In genomic region chrV:13085917-13086552, ce11 we compare ENCODE assay signal across 5 worm cellular contexts.
TF ChIP-seq lines count a peak whose summit lies in the region.

No protein-coding gene starts in this region.

TF ChIP-seq in whole organism, L1 larva, 84 proteins besides CTCF, POLR2A, EP300 and RAD21 (continues in another document):
- peak; percentile 61 for TF ChIP-seq nhr-90 (tag; optimal IDR thresholded peaks at IDR 0.05; lab: Kevin White, UChicago; ENCODE audit: poor library complexity)
- peak; percentile 43 to 48 for TF ChIP-seq egl-27 (tag; optimal IDR thresholded peaks at IDR 0.05; lab: Kevin White, UChicago)
- TF ChIP-seq lir-3 (tag; optimal IDR thresholded peaks at IDR 0.05; lab: Kevin White, UChicago; ENCODE audit: poor library complexity) = no peak
- TF ChIP-seq snpc-4 (tag; optimal IDR thresholded peaks at IDR 0.05; lab: Kevin White, UChicago) = no peak
- TF ChIP-seq hlh-4 (tag; optimal IDR thresholded peaks at IDR 0.05; lab: Kevin White, UChicago) = no peak
- peak; percentile 61 for TF ChIP-seq sup-37 (GFP tag; optimal IDR thresholded peaks at IDR 0.05; lab: Kevin White, UChicago)
- peak; percentile 75 for TF ChIP-seq pax-3 (tag; optimal IDR thresholded peaks at IDR 0.05; lab: Kevin White, UChicago)
- TF ChIP-seq grh-1 (GFP tag; IDR thresholded peaks at IDR 0.05; lab: Robert Waterston, UW) = peak; percentile 65
- TF ChIP-seq lin-35 (GFP tag; optimal IDR thresholded peaks at IDR 0.05; lab: Kevin White, UChicago) = peak; percentile 61 to 72
- TF ChIP-seq dsc-1 (tag; optimal IDR thresholded peaks at IDR 0.05; lab: Kevin White, UChicago) = peak; percentile 25
- peak; percentile 61 for TF ChIP-seq xbp-1 (tag; optimal IDR thresholded peaks at IDR 0.05; lab: Kevin White, UChicago)
- TF ChIP-seq elt-2 (tag; optimal IDR thresholded peaks at IDR 0.05; lab: Kevin White, UChicago) = peak; percentile 24
- no peak for TF ChIP-seq blmp-1 (tag; optimal IDR thresholded peaks at IDR 0.05; lab: Kevin White, UChicago)
- TF ChIP-seq ceh-8 (GFP tag; optimal IDR thresholded peaks at IDR 0.05; lab: Kevin White, UChicago) = no peak
- TF ChIP-seq egl-13 (tag; optimal IDR thresholded peaks at IDR 0.05; lab: Kevin White, UChicago) = peak; percentile 58
- no peak for TF ChIP-seq ets-5 (GFP tag; IDR thresholded peaks at IDR 0.05; lab: Robert Waterston, UW)
- TF ChIP-seq ama-1 (optimal IDR thresholded peaks at IDR 0.05; lab: Kevin White, UChicago) = no peak
- TF ChIP-seq nhr-77 (tag; optimal IDR thresholded peaks at IDR 0.05; lab: Kevin White, UChicago) = peak; percentile 64

TF ChIP-seq in whole organism, L3 larva, 47 proteins besides CTCF, POLR2A, EP300 and RAD21 (continues in another document):
- peak; percentile 46 for TF ChIP-seq nhr-43 (tag; optimal IDR thresholded peaks at IDR 0.05; lab: Kevin White, UChicago; ENCODE audit: poor library complexity, severe bottlenecking)
- TF ChIP-seq lin-39 (tag; optimal IDR thresholded peaks at IDR 0.05; lab: Kevin White, UChicago) = peak; percentile 87
- peak; percentile 3 for TF ChIP-seq egl-5 (tag; optimal IDR thresholded peaks at IDR 0.05; lab: Kevin White, UChicago)
- TF ChIP-seq nhr-12 (tag; optimal IDR thresholded peaks at IDR 0.05; lab: Kevin White, UChicago) = no peak
- no peak for TF ChIP-seq nhr-77 (tag; optimal IDR thresholded peaks at IDR 0.05; lab: Kevin White, UChicago)
- no peak for TF ChIP-seq eor-1 (tag; optimal IDR thresholded peaks at IDR 0.05; lab: Kevin White, UChicago)
- peak; percentile 25 for TF ChIP-seq mdl-1 (tag; optimal IDR thresholded peaks at IDR 0.05; lab: Kevin White, UChicago)
- no peak for TF ChIP-seq ceh-9 (tag; optimal IDR thresholded peaks at IDR 0.05; lab: Kevin White, UChicago)
- peak; percentile 77 for TF ChIP-seq nfya-1 (tag; optimal IDR thresholded peaks at IDR 0.05; lab: Kevin White, UChicago; ENCODE audit: insufficient read depth)
- TF ChIP-seq elt-3 (tag; optimal IDR thresholded peaks at IDR 0.05; lab: Kevin White, UChicago) = no peak
- no peak for TF ChIP-seq nhr-28 (tag; optimal IDR thresholded peaks at IDR 0.05; lab: Kevin White, UChicago)
- TF ChIP-seq unc-39 (tag; optimal IDR thresholded peaks at IDR 0.05; lab: Kevin White, UChicago) = no peak
- TF ChIP-seq R02D3.7 (tag; optimal IDR thresholded peaks at IDR 0.05; lab: Kevin White, UChicago) = peak; percentile 48
- TF ChIP-seq ztf-11 (tag; optimal IDR thresholded peaks at IDR 0.05; lab: Kevin White, UChicago) = no peak
- TF ChIP-seq sea-2 (GFP tag; optimal IDR thresholded peaks at IDR 0.05; lab: Kevin White, UChicago) = no peak
- TF ChIP-seq fos-1 (tag; optimal IDR thresholded peaks at IDR 0.05; lab: Kevin White, UChicago) = no peak
- no peak for TF ChIP-seq ZK546.5 (tag; optimal IDR thresholded peaks at IDR 0.05; lab: Kevin White, UChicago)
- no peak for TF ChIP-seq aly-2 (tag; optimal IDR thresholded peaks at IDR 0.05; lab: Kevin White, UChicago)
- peak; percentile 75 for TF ChIP-seq ama-1 (optimal IDR thresholded peaks at IDR 0.05; lab: Kevin White, UChicago)

TF ChIP-seq in whole organism, early embryonic, 17 proteins besides CTCF, POLR2A, EP300 and RAD21:
- no peak for TF ChIP-seq ama-1 (optimal IDR thresholded peaks at IDR 0.05; lab: Kevin White, UChicago)
- TF ChIP-seq ceh-13 (GFP tag; optimal IDR thresholded peaks at IDR 0.05; lab: Kevin White, UChicago) = no peak
- TF ChIP-seq hmg-4 (GFP tag; optimal IDR thresholded peaks at IDR 0.05; lab: Kevin White, UChicago) = peak; percentile 23

TF ChIP-seq in whole organism, midembryonic, 9 proteins besides CTCF, POLR2A, EP300 and RAD21:
- TF ChIP-seq ref-1 (GFP tag; conservative IDR thresholded peaks at IDR 0.05; lab: Robert Waterston, UW) = no peak
- TF ChIP-seq ztf-23 (GFP tag; IDR thresholded peaks at IDR 0.05; lab: Robert Waterston, UW) = no peak
- TF ChIP-seq med-1 (GFP tag; optimal IDR thresholded peaks at IDR 0.05; lab: Kevin White, UChicago; ENCODE audit: insufficient read depth) = no peak
- TF ChIP-seq cog-1 (tag; optimal IDR thresholded peaks at IDR 0.05; lab: Kevin White, UChicago) = peak; percentile 30
- TF ChIP-seq klf-2 (GFP tag; conservative IDR thresholded peaks at IDR 0.05; lab: Robert Waterston, UW) = 0 out of 2 replicates have a peak, but pooled peaks have one; percentile 29
- no peak for TF ChIP-seq tab-1 (GFP tag; IDR thresholded peaks at IDR 0.05; lab: Robert Waterston, UW)
- no peak for TF ChIP-seq T22C8.4 (GFP tag; IDR thresholded peaks at IDR 0.05; lab: Robert Waterston, UW)
- no peak for TF ChIP-seq flt-1 (GFP tag; IDR thresholded peaks at IDR 0.05; lab: Robert Waterston, UW)
- TF ChIP-seq ztf-29 (GFP tag; IDR thresholded peaks at IDR 0.05; lab: Robert Waterston, UW) = no peak
TF ChIP-seq in whole organism, midembryonic: peak in this region for 2.

TF ChIP-seq in whole organism, young adult, 124 proteins besides CTCF, POLR2A, EP300 and RAD21 (continues in another document):
- TF ChIP-seq F39B2.1 (GFP tag; IDR thresholded peaks at IDR 0.05; lab: Robert Waterston, UW) (no peak), ztf-26 (tag; optimal IDR thresholded peaks at IDR 0.05; lab: Kevin White, UChicago) (no peak), zim-3 (tag; optimal IDR thresholded peaks at IDR 0.05; lab: Kevin White, UChicago) (peak; percentile 45), C06A6.2 (GFP tag; conservative IDR thresholded peaks at IDR 0.05; lab: Robert Waterston, UW) (0 out of 2 replicates have a peak, but pooled peaks have one; percentile 33), F49E8.2 (tag; optimal IDR thresholded peaks at IDR 0.05; lab: Kevin White, UChicago; ENCODE audit: insufficient read depth) (no peak), lin-26 (GFP tag; IDR thresholded peaks at IDR 0.05; lab: Robert Waterston, UW) (0 out of 2 replicates have a peak, but pooled peaks have one; percentile 59), nhr-90 (tag; optimal IDR thresholded peaks at IDR 0.05; lab: Kevin White, UChicago) (peak; percentile 5), ceh-40 (GFP tag; IDR thresholded peaks at IDR 0.05; lab: Robert Waterston, UW) (no peak), ama-1 (optimal IDR thresholded peaks at IDR 0.05; lab: Kevin White, UChicago) (peak; percentile 46), ama-1 (GFP tag; optimal IDR thresholded peaks at IDR 0.05; lab: Kevin White, UChicago) (no peak), ceh-27 (GFP tag; optimal IDR thresholded peaks at IDR 0.05; lab: Kevin White, UChicago) (peak; percentile 32), ztf-3 (GFP tag; optimal IDR thresholded peaks at IDR 0.05; lab: Kevin White, UChicago) (no peak), bed-1 (GFP tag; IDR thresholded peaks at IDR 0.05; lab: Robert Waterston, UW) (no peak), B0019.2 (GFP tag; conservative IDR thresholded peaks at IDR 0.05; lab: Robert Waterston, UW) (no peak), snpc-1.3 (tag; optimal IDR thresholded peaks at IDR 0.05; lab: Kevin White, UChicago; ENCODE audit: insufficient read depth) (no peak), mcd-1 (GFP tag; IDR thresholded peaks at IDR 0.05; lab: Robert Waterston, UW) (peak; percentile 45; the same call in 1 of the 2 replicates), lin-35 (GFP tag; optimal IDR thresholded peaks at IDR 0.05; lab: Kevin White, UChicago) (peak in 1 of 3 experiments; percentile 49), ztf-18 (tag; optimal IDR thresholded peaks at IDR 0.05; lab: Kevin White, UChicago) (peak; percentile 7), fkh-3 (tag; optimal IDR thresholded peaks at IDR 0.05; lab: Kevin White, UChicago) (no peak), attf-6 (GFP tag; IDR thresholded peaks at IDR 0.05; lab: Robert Waterston, UW) (no peak), ceh-58 (GFP tag; IDR thresholded peaks at IDR 0.05; lab: Robert Waterston, UW) (no peak), repo-1 (tag; optimal IDR thresholded peaks at IDR 0.05; lab: Kevin White, UChicago) (no peak), egrh-3 (GFP tag; IDR thresholded peaks at IDR 0.05; lab: Robert Waterston, UW) (peak; percentile 54; the same call in 1 of the 2 replicates), somi-1 (GFP tag; optimal IDR thresholded peaks at IDR 0.05; lab: Kevin White, UChicago) (peak; percentile 74), ceh-100 (GFP tag; IDR thresholded peaks at IDR 0.05; lab: Robert Waterston, UW) (no peak), madf-10 (tag; optimal IDR thresholded peaks at IDR 0.05; lab: Kevin White, UChicago) (peak; percentile 46), K12H6.12 (tag; optimal IDR thresholded peaks at IDR 0.05; lab: Kevin White, UChicago) (peak; percentile 80), K11D2.4 (GFP tag; IDR thresholded peaks at IDR 0.05; lab: Robert Waterston, UW) (peak; percentile 25; the same call in 1 of the 2 replicates), Y56A3A.18 (GFP tag; IDR thresholded peaks at IDR 0.05; lab: Robert Waterston, UW) (no peak), ceh-91 (GFP tag; IDR thresholded peaks at IDR 0.05; lab: Robert Waterston, UW) (no peak), cebp-1 (GFP tag; IDR thresholded peaks at IDR 0.05; lab: Robert Waterston, UW) (no peak), cebp-1 (tag; optimal IDR thresholded peaks at IDR 0.05; lab: Kevin White, UChicago) (peak; percentile 61), zfh-2 (GFP tag; conservative IDR thresholded peaks at IDR 0.05; lab: Robert Waterston, UW) (peak; percentile 90), B0035.1 (tag; optimal IDR thresholded peaks at IDR 0.05; lab: Kevin White, UChicago) (no peak), Y95B8A.8 (GFP tag; IDR thresholded peaks at IDR 0.05; lab: Robert Waterston, UW) (no peak), lir-1 (GFP tag; conservative IDR thresholded peaks at IDR 0.05; lab: Robert Waterston, UW) (peak; percentile 37; the same call in 1 of the 2 replicates), atf-7 (tag; optimal IDR thresholded peaks at IDR 0.05; lab: Kevin White, UChicago) (no peak), let-607 (tag; optimal IDR thresholded peaks at IDR 0.05; lab: Kevin White, UChicago) (peak; percentile 55 to 72), athp-1 (tag; optimal IDR thresholded peaks at IDR 0.05; lab: Kevin White, UChicago) (peak; percentile 3), cebp-2 (GFP tag; IDR thresholded peaks at IDR 0.05; lab: Robert Waterston, UW) (no peak), attf-5 (GFP tag; optimal IDR thresholded peaks at IDR 0.05; lab: Kevin White, UChicago) (peak; percentile 32), pbrm-1 (GFP tag; IDR thresholded peaks at IDR 0.05; lab: Robert Waterston, UW) (no peak), pha-4 (tag; optimal IDR thresholded peaks at IDR 0.05; lab: Kevin White, UChicago) (no peak), hlh-26 (GFP tag; conservative IDR thresholded peaks at IDR 0.05; lab: Robert Waterston, UW) (no peak), F52B5.7 (tag; optimal IDR thresholded peaks at IDR 0.05; lab: Kevin White, UChicago) (peak; percentile 4), mes-4 (tag; optimal IDR thresholded peaks at IDR 0.05; lab: Kevin White, UChicago) (no peak), tbx-9 (tag; optimal IDR thresholded peaks at IDR 0.05; lab: Kevin White, UChicago; ENCODE audit: borderline replicate concordance) (no peak), dox-1 (GFP tag; IDR thresholded peaks at IDR 0.05; lab: Robert Waterston, UW) (peak; percentile 62; the same call in 1 of the 2 replicates)

Comparison
In these comparisons a context has a peak if more than half of its experiments do, and no peak if none do; other contexts are left out.
1. Of the 8 proteins assayed by ChIP-seq in both whole organism, young adult and whole organism, L1 larva: peak only in whole organism, young adult: none; only in whole organism, L1 larva: dpl-1, efl-1 and unc-130; in both: nhr-90 and unc-62; in neither: 0; mixed calls (peak in some experiments, not most) for 3.